Worm (Caenorhabditis elegans) whole organism, midembryonic: ENCODE data around the gene rnh-1.2.
"Not testable (repeated sequence)": the region's sequence is repeated elsewhere in the genome, so short reads cannot be mapped to it uniquely, and the experiment has no call there.

ENCODE experiments used
- T22C8.4 ChIP-seq: fragments of 200-800 bp; sonication (Bioruptor generic); IDR thresholded peaks from 2 replicates; pipeline ENCODE4 v1.3.6; 2022; ENCODE audit warnings: missing genetic modification characterization, missing compliant biosample characterization
- cog-1 ChIP-seq: sonication (generic microtip); optimal IDR thresholded peaks from 2 replicates; lab custom pipeline; 2016; ENCODE audit warnings: missing genetic modification characterization, missing compliant biosample characterization
- flt-1 ChIP-seq: fragments of 200-800 bp; sonication (Bioruptor generic); IDR thresholded peaks from 2 replicates; pipeline ENCODE4 v1.3.6; 2022; ENCODE audit warnings: missing genetic modification characterization, missing compliant biosample characterization
- klf-2 ChIP-seq: fragments of 200-800 bp; sonication (Bioruptor generic); conservative IDR thresholded peaks from 2 replicates; pipeline ENCODE4 v1.3.6; 2022; ENCODE audit warnings: missing genetic modification reagents, missing genetic modification characterization, missing compliant biosample characterization
- med-1 ChIP-seq: sonication (generic microtip); optimal IDR thresholded peaks from 2 replicates; lab custom pipeline; 2017; ENCODE audit warnings: missing genetic modification characterization, mild to moderate bottlenecking, missing compliant biosample characterization, antibody characterized with exemption, missing genetic modification reagents; ENCODE audit not compliant: insufficient read depth
- ref-1 ChIP-seq: fragments of 200-800 bp; sonication (Bioruptor generic); conservative IDR thresholded peaks from 2 replicates; pipeline ENCODE4 v1.3.6; 2022; ENCODE audit warnings: missing genetic modification reagents, missing genetic modification characterization, missing compliant biosample characterization
- tab-1 ChIP-seq: fragments of 200-800 bp; sonication (Bioruptor generic); IDR thresholded peaks from 2 replicates; pipeline ENCODE4 v1.3.6; 2022; ENCODE audit warnings: missing genetic modification characterization, missing compliant biosample characterization
- ztf-23 ChIP-seq: fragments of 200-800 bp; sonication (Bioruptor generic); IDR thresholded peaks from 2 replicates; pipeline ENCODE4 v1.3.6; 2022; ENCODE audit warnings: missing genetic modification reagents, missing genetic modification characterization, missing compliant biosample characterization
- ztf-29 ChIP-seq: fragments of 200-800 bp; sonication (Bioruptor generic); IDR thresholded peaks from 2 replicates; pipeline ENCODE4 v1.3.6; 2022; ENCODE audit warnings: missing genetic modification reagents, missing genetic modification characterization, missing compliant biosample characterization

The rnh-1.2 gene

DNA sequence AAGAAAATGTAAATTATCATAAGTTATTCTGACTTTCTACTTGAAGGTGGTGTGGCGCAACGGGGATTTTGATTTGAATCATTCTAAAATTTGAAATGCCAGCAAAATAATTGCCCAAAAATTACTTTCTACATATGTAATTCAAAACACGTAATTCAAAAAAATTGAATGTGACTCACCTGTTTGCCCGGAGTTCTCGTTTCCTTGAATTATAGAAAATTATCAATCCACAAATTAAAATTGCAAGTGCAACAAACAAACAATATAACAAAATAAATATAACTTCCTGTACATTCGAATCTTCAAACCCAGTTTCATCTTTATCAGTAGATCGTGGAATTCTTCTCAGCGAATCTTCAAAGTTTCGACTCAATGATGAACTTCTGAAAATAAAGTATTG lies 26.4 kb upstream of the rnh-1.2 start:
- TF ChIP-seq cog-1 (no peak), tab-1 (GFP tag; lab: Robert Waterston, UW) (no peak), med-1 (GFP tag; lab: Kevin White, UChicago) (no peak), ztf-23 (no peak), klf-2 (GFP tag; lab: Robert Waterston, UW) (no peak), ref-1 (GFP tag; lab: Robert Waterston, UW) (no peak), flt-1 (GFP tag; lab: Robert Waterston, UW) (no peak), T22C8.4 (GFP tag; lab: Robert Waterston, UW) (no peak), ztf-29 (GFP tag; lab: Robert Waterston, UW) (no peak)

DNA sequence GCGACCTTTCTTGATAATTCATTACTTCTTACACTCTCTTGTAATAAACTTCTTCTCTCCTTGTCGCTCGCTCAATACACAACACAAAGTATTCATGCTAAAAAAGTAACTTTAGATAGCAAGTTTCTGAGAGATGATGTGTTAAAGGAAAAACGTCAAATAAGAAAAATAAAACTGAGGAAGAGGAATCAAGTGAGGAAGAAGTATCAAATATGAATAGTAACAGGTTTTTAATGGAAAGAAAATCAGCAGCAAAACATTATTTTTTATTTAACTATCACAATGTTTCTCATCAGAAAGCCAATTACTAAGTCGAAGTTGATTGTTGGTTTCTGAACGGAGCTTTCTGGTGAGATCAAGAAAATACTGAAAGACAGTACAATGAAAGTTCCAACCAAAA lies 24.5 kb upstream of the rnh-1.2 start, which contains the start of gene chil-1:
Gene chil-1 (minus strand): TSS at position 101 of the 400 bp plus-strand sequence.
- TF ChIP-seq ref-1, T22C8.4, ztf-29 (GFP tag; lab: Robert Waterston, UW): not testable (repeated sequence)

DNA sequence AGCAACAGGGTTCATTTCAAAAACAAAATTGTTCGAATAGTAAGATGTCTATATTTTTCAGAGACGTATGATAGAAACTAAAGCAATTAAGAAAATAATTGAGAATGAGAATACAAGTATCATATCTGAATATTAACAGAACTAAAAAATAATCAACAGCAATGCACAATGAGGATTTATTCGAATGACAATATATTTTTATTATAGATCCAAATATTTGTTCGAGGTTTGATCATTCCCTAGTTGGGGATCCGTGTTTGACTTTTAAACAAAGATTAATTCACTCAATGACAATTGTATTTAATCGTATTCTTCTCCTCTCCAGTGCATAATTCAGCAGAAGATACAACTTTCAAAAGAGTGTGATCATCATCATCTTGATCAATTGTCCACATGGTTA lies 20.3 kb upstream of the rnh-1.2 start, which contains the start of gene C08H9.18:
Gene C08H9.18 (minus strand): TSS at position 101 of the 400 bp plus-strand sequence.
- TF ChIP-seq klf-2 (GFP tag; lab: Robert Waterston, UW) = no peak
- no peak for TF ChIP-seq ztf-23
- no peak for TF ChIP-seq ref-1 (GFP tag; lab: Robert Waterston, UW)
- no peak for TF ChIP-seq tab-1 (GFP tag; lab: Robert Waterston, UW)
- no peak for TF ChIP-seq med-1 (GFP tag; lab: Kevin White, UChicago)
- TF ChIP-seq T22C8.4 (GFP tag; lab: Robert Waterston, UW) = no peak
- no peak for TF ChIP-seq flt-1 (GFP tag; lab: Robert Waterston, UW)
- no peak for TF ChIP-seq ztf-29 (GFP tag; lab: Robert Waterston, UW)
- TF ChIP-seq cog-1 = no peak

DNA sequence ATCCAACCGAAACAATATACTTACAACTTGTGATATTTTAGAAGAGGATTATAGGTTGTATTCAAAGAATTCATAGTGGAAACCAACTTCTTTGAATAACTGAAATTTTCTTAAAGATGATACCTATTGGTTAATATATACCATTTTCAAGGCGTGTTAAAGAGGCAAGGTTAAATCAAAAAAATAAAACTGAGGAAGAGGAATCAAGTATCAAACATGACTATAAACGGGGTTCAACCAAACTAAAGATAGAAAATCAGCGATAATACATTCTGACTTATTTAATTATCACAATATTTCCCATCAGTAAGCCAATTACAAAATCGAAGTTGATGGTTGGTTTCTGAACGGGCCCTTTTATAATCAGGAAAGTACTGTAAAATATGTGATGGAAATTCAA lies 19.6 kb upstream of the rnh-1.2 start, which contains the start of gene chil-3:
Gene chil-3 (minus strand): TSS at position 101 of the 400 bp plus-strand sequence.
- TF ChIP-seq ztf-29 (GFP tag; lab: Robert Waterston, UW) = no peak
- TF ChIP-seq ztf-23 = no peak
- no peak for TF ChIP-seq flt-1 (GFP tag; lab: Robert Waterston, UW)
- TF ChIP-seq T22C8.4 (GFP tag; lab: Robert Waterston, UW) = no peak
- TF ChIP-seq ref-1 (GFP tag; lab: Robert Waterston, UW) = no peak

DNA sequence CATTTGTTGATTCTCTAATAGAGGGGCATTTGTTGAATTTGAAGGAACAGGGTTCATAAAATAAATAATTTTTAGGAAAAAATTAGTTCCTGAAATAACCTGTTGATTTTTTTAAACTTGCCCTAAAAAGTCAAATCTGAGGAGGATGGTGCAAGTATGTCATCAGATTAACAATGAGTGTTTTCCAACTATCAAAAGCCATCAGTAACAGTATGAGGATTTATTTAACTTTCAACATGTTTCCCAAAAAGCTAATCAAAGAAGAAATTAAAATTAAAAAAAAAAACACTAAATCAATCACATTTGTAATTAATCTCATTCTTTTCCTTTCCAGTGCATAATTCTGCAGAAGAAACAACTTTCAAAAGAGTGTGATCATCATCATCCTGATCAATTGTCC lies 17.7 kb upstream of the rnh-1.2 start, which contains the start of gene chil-5:
Gene chil-5 (minus strand): TSS at position 101 of the 400 bp plus-strand sequence.
- TF ChIP-seq ztf-23 (no peak), med-1 (GFP tag; lab: Kevin White, UChicago) (no peak), klf-2 (GFP tag; lab: Robert Waterston, UW) (no peak), T22C8.4 (GFP tag; lab: Robert Waterston, UW) (no peak), tab-1 (GFP tag; lab: Robert Waterston, UW) (no peak), cog-1 (no peak), flt-1 (GFP tag; lab: Robert Waterston, UW) (no peak), ztf-29 (GFP tag; lab: Robert Waterston, UW) (no peak), ref-1 (GFP tag; lab: Robert Waterston, UW) (no peak)

DNA sequence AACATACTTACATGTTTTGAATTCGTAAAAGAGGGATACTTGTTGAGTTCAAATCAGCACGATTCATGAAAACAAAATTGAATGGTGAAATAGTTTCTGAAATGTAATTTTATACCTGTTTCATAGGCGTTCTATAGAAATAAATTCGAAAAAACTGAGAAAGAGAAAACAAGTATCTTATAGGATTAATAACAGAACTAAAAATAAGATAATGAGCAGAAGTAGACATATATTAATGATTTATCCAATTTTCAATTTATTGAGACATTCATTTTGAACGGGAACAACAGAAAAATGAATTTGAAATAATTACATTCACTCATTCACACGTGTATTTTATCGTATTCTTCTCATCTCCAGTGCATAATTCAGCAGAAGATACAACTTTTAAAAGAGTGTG lies 16.0 kb upstream of the rnh-1.2 start, which contains the start of gene chil-6:
Gene chil-6 (minus strand): TSS at position 101 of the 400 bp plus-strand sequence.
- TF ChIP-seq ref-1 (GFP tag; lab: Robert Waterston, UW) (no peak), T22C8.4 (GFP tag; lab: Robert Waterston, UW) (no peak)

DNA sequence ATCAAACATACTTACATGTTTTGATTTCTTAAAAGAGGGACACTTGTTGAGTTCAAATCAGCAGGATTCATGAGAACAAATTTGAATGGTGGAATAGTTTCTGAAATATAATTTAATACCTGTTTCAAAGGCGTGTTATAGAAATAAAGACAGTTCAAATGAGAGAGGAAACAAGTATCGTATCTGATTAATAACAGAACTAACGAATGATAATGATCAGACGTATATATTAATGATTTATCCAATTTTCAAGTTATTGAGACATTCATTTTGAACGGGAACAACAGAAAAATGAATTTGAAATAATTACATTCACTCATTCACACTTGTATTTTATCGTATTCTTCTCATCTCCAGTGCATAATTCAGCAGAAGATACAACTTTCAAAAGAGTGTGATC lies 13.8 kb upstream of the rnh-1.2 start, which contains the start of gene chil-4:
Gene chil-4 (minus strand): TSS at position 101 of the 400 bp plus-strand sequence.
- TF ChIP-seq ztf-23 = no peak
- TF ChIP-seq med-1 (GFP tag; lab: Kevin White, UChicago) = no peak
- no peak for TF ChIP-seq T22C8.4 (GFP tag; lab: Robert Waterston, UW)
- no peak for TF ChIP-seq cog-1
- TF ChIP-seq klf-2 (GFP tag; lab: Robert Waterston, UW) = no peak
- no peak for TF ChIP-seq ref-1 (GFP tag; lab: Robert Waterston, UW)
- TF ChIP-seq tab-1 (GFP tag; lab: Robert Waterston, UW) = no peak
- no peak for TF ChIP-seq flt-1 (GFP tag; lab: Robert Waterston, UW)
- TF ChIP-seq ztf-29 (GFP tag; lab: Robert Waterston, UW) = no peak

DNA sequence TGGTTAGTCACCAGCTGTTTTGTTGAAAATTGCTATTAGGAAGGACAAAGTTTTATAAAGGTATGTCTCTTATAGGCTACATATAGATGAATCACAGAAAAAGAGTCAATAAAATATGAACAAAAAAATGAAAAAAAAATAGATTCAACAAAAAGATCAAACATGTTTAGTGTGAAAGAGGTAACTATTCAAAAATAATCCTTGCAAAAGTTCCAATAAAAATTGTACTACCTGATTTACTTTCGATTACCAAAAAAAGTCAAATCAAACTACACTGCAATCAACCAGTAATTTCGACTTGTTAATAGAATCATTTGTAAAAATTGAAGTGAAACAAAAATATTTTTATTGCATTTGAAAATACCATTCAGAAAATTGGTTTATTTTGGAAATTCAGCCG lies 9.1 kb upstream of the rnh-1.2 start, which contains the start of gene ZK938.10:
Gene ZK938.10 (minus strand): TSS at position 101 of the 400 bp plus-strand sequence.
- TF ChIP-seq flt-1 (GFP tag; lab: Robert Waterston, UW) = no peak
- no peak for TF ChIP-seq ztf-23
- TF ChIP-seq T22C8.4 (GFP tag; lab: Robert Waterston, UW) = no peak
- TF ChIP-seq ref-1 (GFP tag; lab: Robert Waterston, UW) = no peak
- no peak for TF ChIP-seq ztf-29 (GFP tag; lab: Robert Waterston, UW)
- no peak for TF ChIP-seq tab-1 (GFP tag; lab: Robert Waterston, UW)

DNA sequence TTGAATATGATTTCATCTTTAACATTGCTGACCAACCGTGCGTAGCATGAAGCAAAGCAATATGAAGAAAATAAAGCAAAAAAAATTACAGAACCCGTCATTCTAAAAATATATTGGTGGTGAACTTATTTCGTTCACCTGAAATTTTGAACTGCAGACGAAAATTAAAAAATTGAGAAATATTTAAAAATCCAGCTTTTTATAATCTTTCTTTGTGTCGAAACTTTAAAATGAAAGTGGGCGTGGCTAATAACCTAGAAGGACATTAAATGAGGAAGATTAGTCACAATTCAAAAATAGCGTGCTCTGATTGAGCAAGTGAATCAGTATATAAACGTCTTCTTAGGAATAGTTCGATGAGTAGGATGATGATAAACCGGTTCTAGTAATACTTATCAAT lies 7.7 kb upstream of the rnh-1.2 start, which contains the start of gene old-2:
Gene old-2 (minus strand): TSS at position 101 of the 400 bp plus-strand sequence.
- no peak for TF ChIP-seq ztf-29 (GFP tag; lab: Robert Waterston, UW)
- TF ChIP-seq med-1 (GFP tag; lab: Kevin White, UChicago) = no peak
- TF ChIP-seq ref-1 (GFP tag; lab: Robert Waterston, UW) = no peak
- TF ChIP-seq T22C8.4 (GFP tag; lab: Robert Waterston, UW) = no peak
- TF ChIP-seq cog-1 = no peak
- no peak for TF ChIP-seq ztf-23
- no peak for TF ChIP-seq klf-2 (GFP tag; lab: Robert Waterston, UW)
- TF ChIP-seq flt-1 (GFP tag; lab: Robert Waterston, UW) = no peak
- TF ChIP-seq tab-1 (GFP tag; lab: Robert Waterston, UW) = no peak

DNA sequence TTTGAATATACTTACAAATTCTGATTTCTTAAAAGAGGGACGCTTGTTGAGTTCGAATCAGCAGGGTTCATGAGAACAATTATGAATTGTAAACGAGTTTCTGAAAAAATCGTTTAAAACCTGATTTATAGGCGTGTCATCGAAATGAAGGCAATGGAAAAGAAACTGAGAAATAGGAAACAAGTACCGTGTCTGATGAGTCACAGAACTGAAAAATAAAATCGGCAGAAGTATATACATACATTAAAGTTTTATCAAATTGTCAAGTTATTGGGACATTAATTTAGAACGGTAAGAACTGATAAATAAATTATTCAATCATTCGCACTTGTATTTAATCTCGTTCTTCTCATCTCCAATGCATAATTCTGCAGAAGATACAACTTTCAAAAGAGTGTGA lies 3.4 kb upstream of the rnh-1.2 start, which contains the start of gene chil-9:
Gene chil-9 (minus strand): TSS at position 101 of the 400 bp plus-strand sequence.
- TF ChIP-seq ref-1 (GFP tag; lab: Robert Waterston, UW) (no peak), ztf-23 (no peak), klf-2 (GFP tag; lab: Robert Waterston, UW) (no peak), tab-1 (GFP tag; lab: Robert Waterston, UW) (no peak), med-1 (GFP tag; lab: Kevin White, UChicago) (no peak), T22C8.4 (GFP tag; lab: Robert Waterston, UW) (no peak), cog-1 (no peak), ztf-29 (GFP tag; lab: Robert Waterston, UW) (no peak), flt-1 (GFP tag; lab: Robert Waterston, UW) (no peak)
